Fruit fly (Drosophila melanogaster) whole organism, larva: Measurements from ENCODE around the gene feo.

Experiments used
- noc ChIP-seq: fragments of 200-800 bp; sonication (Bioruptor generic); optimal IDR thresholded peaks from 3 replicates; lab custom pipeline; 2019; ENCODE audit warnings: missing biosample characterization, mild to moderate bottlenecking, missing genetic modification characterization, moderate library complexity

Gene feo

dm6 chrX:10857376-10857775 is 2.7 kb upstream of the feo start, which contains the start of the genes sofe and CG2186:
Gene sofe, minus strand, starts transcription at chrX:10857413.
Gene CG2186, plus strand, starts transcription at chrX:10857655.
- TF ChIP-seq noc (tag; lab: Kevin White, UChicago) = no peak

- no peak for TF ChIP-seq noc (tag; lab: Kevin White, UChicago)
Observed at dm6 chrX:10848565-10848964, 6.1 kb downstream of the feo start, which contains the start of gene CG2202. Gene CG2202, plus strand, starts transcription at chrX:10848757.

- TF ChIP-seq noc (tag; lab: Kevin White, UChicago) = no peak
Observed at dm6 chrX:10847447-10847846, 7.2 kb downstream of the feo start.

DNA sequence GAGAGGGAATG is 7.4 kb downstream of the feo start, which contains the start of gene Pgls:
Gene Pgls (plus strand): TSS at position 3 of the 11 bp plus-strand sequence.
- TF ChIP-seq noc (tag; lab: Kevin White, UChicago) = no peak

DNA sequence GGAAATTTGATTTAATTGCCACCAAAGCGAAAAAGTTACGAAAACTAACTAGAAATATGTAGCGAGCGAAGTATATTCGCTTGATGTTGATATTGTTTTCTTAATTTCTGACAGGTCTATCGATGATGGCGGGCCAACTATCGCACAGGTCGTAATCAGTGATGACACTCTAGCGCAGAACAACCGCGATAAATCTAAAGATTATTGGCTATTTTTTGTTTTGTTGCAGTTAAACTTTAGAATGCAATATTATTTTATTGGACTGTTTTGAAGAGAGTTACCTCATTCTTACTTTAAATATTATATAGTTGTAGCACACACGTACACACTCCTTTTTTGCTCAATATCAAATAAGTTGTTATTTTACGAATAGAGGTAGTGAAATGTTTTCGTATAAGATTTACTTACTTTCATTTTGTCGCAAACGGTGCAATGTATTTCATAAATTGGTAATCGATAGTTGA is 7.7 kb downstream of the feo start, which contains the start of gene sbr:
Gene sbr (minus strand): TSS at position 121 of the 464 bp plus-strand sequence.
- no peak for TF ChIP-seq noc (tag; lab: Kevin White, UChicago)

- TF ChIP-seq noc (tag; lab: Kevin White, UChicago) = no peak
Observed at dm6 chrX:10845256-10845655, 9.4 kb downstream of the feo start.

dm6 chrX:10844807-10845206 is 9.9 kb downstream of the feo start, which contains the start of gene CG32669:
Gene CG32669, minus strand, starts transcription at chrX:10845081.
- TF ChIP-seq noc (tag; lab: Kevin White, UChicago) = no peak

- TF ChIP-seq noc (tag; lab: Kevin White, UChicago) = peak; percentile 25
Observed at dm6 chrX:10841717-10842255, 12.9 kb downstream of the feo start, which contains the start of gene CG15209. Gene CG15209, plus strand, starts transcription at chrX:10842205.

dm6 chrX:10840892-10841564 is 13.6 kb downstream of the feo start:
- peak; percentile 14 for TF ChIP-seq noc (tag; lab: Kevin White, UChicago)

dm6 chrX:10838962-10839361 is 15.7 kb downstream of the feo start, which contains the start of gene CG15210:
Gene CG15210, plus strand, starts transcription at chrX:10839230.
- TF ChIP-seq noc (tag; lab: Kevin White, UChicago) = no peak

- TF ChIP-seq noc (tag; lab: Kevin White, UChicago) = no peak
Observed at dm6 chrX:10835631-10836030, 19.0 kb downstream of the feo start.

dm6 chrX:10832369-10832768 is 22.3 kb downstream of the feo start:
- TF ChIP-seq noc (tag; lab: Kevin White, UChicago) = no peak

dm6 chrX:10827301-10827700 is 27.4 kb downstream of the feo start:
- no peak for TF ChIP-seq noc (tag; lab: Kevin White, UChicago)

- TF ChIP-seq noc (tag; lab: Kevin White, UChicago) = no peak
Observed at dm6 chrX:10825349-10826129, 29.1 kb downstream of the feo start.

DNA sequence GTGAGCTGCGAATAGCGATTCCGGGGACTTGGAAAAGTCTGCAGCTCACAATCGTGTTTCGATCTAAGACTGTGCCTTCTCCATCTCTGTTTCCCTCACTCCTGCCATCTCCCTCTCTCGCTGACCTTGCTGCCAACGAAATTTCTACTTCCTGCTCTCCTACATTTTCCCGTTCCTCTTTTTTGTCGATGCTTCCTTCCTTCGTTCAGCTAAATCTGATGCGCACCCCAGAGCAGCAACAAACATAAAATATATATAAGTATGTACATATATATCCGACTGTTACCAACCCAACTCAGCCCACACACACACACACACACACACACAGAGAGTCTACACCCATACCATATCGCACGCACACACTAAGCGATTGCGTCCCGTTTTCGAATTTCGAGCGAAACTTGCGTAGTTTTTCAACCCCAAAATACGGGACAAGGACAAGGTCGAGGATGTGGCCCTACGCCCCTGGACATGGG is 30.4 kb downstream of the feo start, which contains the start of gene Imp:
Gene Imp (minus strand): TSS at position 51 of the 476 bp plus-strand sequence.
- TF ChIP-seq noc (tag; lab: Kevin White, UChicago) = no peak

- no peak for TF ChIP-seq noc (tag; lab: Kevin White, UChicago)
Observed at dm6 chrX:10823441-10823818, 31.2 kb downstream of the feo start.
